Worm (Caenorhabditis elegans): ENCODE measurements around the gene R05G6.9.

Gene R05G6.9

DNA sequence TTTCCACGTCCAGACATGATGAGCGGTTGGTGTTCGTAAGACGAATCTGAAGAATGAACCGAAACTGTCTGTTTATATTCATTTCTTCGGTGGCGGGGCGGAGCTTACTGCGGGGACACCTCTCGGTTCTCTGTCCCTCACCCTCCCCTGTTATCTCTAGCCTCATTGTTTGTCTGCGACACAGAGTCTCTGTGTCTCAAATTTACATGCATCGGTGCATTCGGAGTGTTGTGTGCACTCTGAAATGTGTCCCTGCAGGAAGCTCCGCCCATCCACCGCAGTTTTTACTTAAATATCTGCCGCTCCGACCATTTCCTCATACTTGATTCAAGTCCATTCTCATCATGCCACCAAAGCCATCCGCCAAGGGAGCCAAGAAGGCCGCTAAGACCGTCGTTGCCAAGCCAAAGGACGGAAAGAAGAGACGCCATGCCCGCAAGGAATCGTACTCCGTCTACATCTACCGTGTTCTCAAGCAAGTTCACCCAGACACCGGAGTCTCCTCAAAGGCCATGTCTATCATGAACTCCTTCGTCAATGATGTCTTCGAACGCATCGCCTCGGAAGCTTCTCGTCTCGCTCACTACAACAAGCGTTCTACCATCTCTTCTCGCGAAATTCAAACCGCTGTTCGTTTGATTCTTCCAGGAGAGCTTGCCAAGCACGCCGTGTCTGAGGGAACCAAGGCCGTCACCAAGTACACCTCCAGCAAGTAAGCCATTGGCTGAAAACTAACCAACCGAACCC is 29.7 kb downstream of the R05G6.9 start, which contains the start of the genes his-61 and his-62 (continued):
- TF ChIP-seq T20F7.1 (GFP tag; optimal IDR thresholded peaks at IDR 0.05) (peak; percentile 67), dpl-1 (GFP tag; optimal IDR thresholded peaks at IDR 0.05) (peak; percentile 42), hlh-11 (tag; optimal IDR thresholded peaks at IDR 0.05) (peak; percentile 91), tra-1 (GFP tag; IDR thresholded peaks at IDR 0.05) (0 out of 2 replicates have a peak, but pooled peaks have one; percentile 43), Y75B8A.6 (GFP tag; IDR thresholded peaks at IDR 0.05) (no peak), ZK546.5 (tag; optimal IDR thresholded peaks at IDR 0.05) (no peak), F26F4.8 (GFP tag; conservative IDR thresholded peaks at IDR 0.05) (no peak; the same call in 1 of the 2 replicates), madf-5 (GFP tag; IDR thresholded peaks at IDR 0.05) (no peak), php-3 (GFP tag; IDR thresholded peaks at IDR 0.05) (0 out of 2 replicates have a peak, but pooled peaks have one; percentile 25), zip-11 (GFP tag; IDR thresholded peaks at IDR 0.05) (no peak), daf-12 (tag; optimal IDR thresholded peaks at IDR 0.05) (no peak), hmg-1.1 (GFP tag; IDR thresholded peaks at IDR 0.05) (peak; percentile 48; the same call in 1 of the 2 replicates), Y105C5A.15 (GFP tag; IDR thresholded peaks at IDR 0.05) (no peak), nhr-111 (GFP tag; optimal IDR thresholded peaks at IDR 0.05) (no peak), sdz-12 (GFP tag; optimal IDR thresholded peaks at IDR 0.05) (no peak), snpc-4 (tag; optimal IDR thresholded peaks at IDR 0.05) (no peak), mdt-29 (GFP tag; IDR thresholded peaks at IDR 0.05) (no peak), nhr-237 (tag; optimal IDR thresholded peaks at IDR 0.05) (no peak), F37D6.2 (tag; optimal IDR thresholded peaks at IDR 0.05) (no peak), snpc-1.2 (GFP tag; IDR thresholded peaks at IDR 0.05) (peak; percentile 68), vab-7 (GFP tag; IDR thresholded peaks at IDR 0.05) (peak; percentile 40; the same call in 1 of the 2 replicates), ctbp-1 (GFP tag; IDR thresholded peaks at IDR 0.05) (no peak), egl-43 (GFP tag; IDR thresholded peaks at IDR 0.05) (peak; percentile 61), daf-16 (GFP tag; optimal IDR thresholded peaks at IDR 0.05) (peak in 1 of 2 experiments; percentile 17), daf-16 (tag; optimal IDR thresholded peaks at IDR 0.05) (peak; percentile 87), nhr-48 (tag; optimal IDR thresholded peaks at IDR 0.05) (peak; percentile 97), fos-1 (tag; optimal IDR thresholded peaks at IDR 0.05) (no peak), ceh-28 (tag; optimal IDR thresholded peaks at IDR 0.05) (no peak), ceh-62 (tag; optimal IDR thresholded peaks at IDR 0.05) (no peak), Y5F2A.4 (GFP tag; optimal IDR thresholded peaks at IDR 0.05) (no peak), hlh-30 (tag; optimal IDR thresholded peaks at IDR 0.05; ENCODE audit: insufficient read depth) (peak; percentile 11), set-16 (GFP tag; IDR thresholded peaks at IDR 0.05) (peak; percentile 27; the same call in 1 of the 2 replicates), lir-3 (tag; optimal IDR thresholded peaks at IDR 0.05) (no peak), nhr-25 (tag; optimal IDR thresholded peaks at IDR 0.05; ENCODE audit: borderline replicate concordance, insufficient read depth) (peak; percentile 8), zfp-2 (tag; optimal IDR thresholded peaks at IDR 0.05) (no peak), lin-38 (GFP tag; IDR thresholded peaks at IDR 0.05) (peak; percentile 76), nhr-77 (tag; optimal IDR thresholded peaks at IDR 0.05) (peak; percentile 20), ama-1 (optimal IDR thresholded peaks at IDR 0.05) (no peak), rbr-2 (tag; optimal IDR thresholded peaks at IDR 0.05) (peak; percentile 74), dve-1 (tag; optimal IDR thresholded peaks at IDR 0.05; ENCODE audit: insufficient read depth) (peak; percentile 98), lsy-2 (tag; optimal IDR thresholded peaks at IDR 0.05) (peak in 1 of 2 experiments; percentile 79), unc-130 (GFP tag; optimal IDR thresholded peaks at IDR 0.05) (no peak), dmd-9 (GFP tag; IDR thresholded peaks at IDR 0.05) (no peak), mep-1 (tag; optimal IDR thresholded peaks at IDR 0.05) (peak; percentile 90), lin-29 (GFP tag; IDR thresholded peaks at IDR 0.05) (no peak), pha-4 (GFP tag; IDR thresholded peaks at IDR 0.05) (peak; percentile 66; the same call in 1 of the 2 replicates), pha-4 (tag; optimal IDR thresholded peaks at IDR 0.05) (no peak), ceh-32 (tag; optimal IDR thresholded peaks at IDR 0.05; ENCODE audit: poor library complexity) (no peak), mdl-1 (tag; optimal IDR thresholded peaks at IDR 0.05) (no peak)

Data from whole organism, L4 larva.